Worm (Caenorhabditis elegans) whole organism, early embryonic: ENCODE measurements around the gene C08D8.7.

Experiments used
- B0310.2 ChIP-seq: sonication (generic microtip); optimal IDR thresholded peaks from 2 replicates; lab custom pipeline; 2016; ENCODE audit warnings: mild to moderate bottlenecking, missing genetic modification characterization, missing compliant biosample characterization
- F13C5.2 ChIP-seq: sonication (generic microtip); optimal IDR thresholded peaks from 2 replicates; lab custom pipeline; 2017; ENCODE audit warnings: mild to moderate bottlenecking, missing genetic modification characterization, inconsistent platforms, missing compliant biosample characterization
- ama-1 ChIP-seq: fragments of 150-350 bp; optimal IDR thresholded peaks from 2 replicates; lab custom pipeline; 2014
- ceh-13 ChIP-seq: fragments of 200-800 bp; sonication (Bioruptor generic); optimal IDR thresholded peaks from 2 replicates; lab custom pipeline; 2018; ENCODE audit warnings: mild to moderate bottlenecking, missing genetic modification characterization, missing compliant biosample characterization
- ceh-36 ChIP-seq: sonication (generic microtip); optimal IDR thresholded peaks from 2 replicates; lab custom pipeline; 2016; ENCODE audit warnings: missing genetic modification characterization, inconsistent platforms, missing compliant biosample characterization
- flt-1 ChIP-seq: fragments of 200-800 bp; sonication (Bioruptor generic); IDR thresholded peaks from 2 replicates; pipeline ENCODE4 v1.3.6; 2022; ENCODE audit warnings: missing genetic modification characterization, missing compliant biosample characterization
- tbx-11 ChIP-seq: fragments of 200-800 bp; sonication (Bioruptor generic); IDR thresholded peaks from 2 replicates; pipeline ENCODE4 v1.3.6; 2022; ENCODE audit warnings: missing genetic modification characterization, missing compliant biosample characterization

- TF ChIP-seq tbx-11 (GFP tag; lab: Robert Waterston, UW) (no peak), B0310.2 (tag; lab: Kevin White, UChicago) (no peak), flt-1 (GFP tag; lab: Robert Waterston, UW) (no peak), ceh-36 (tag; lab: Kevin White, UChicago) (no peak), ama-1 (lab: Kevin White, UChicago) (no peak), ceh-13 (GFP tag; lab: Kevin White, UChicago) (no peak), F13C5.2 (tag; lab: Kevin White, UChicago) (no peak)
Observed at ce11 chrV:8380076-8380475, 39.1 kb downstream of the C08D8.7 start.
